Fruit fly (Drosophila melanogaster) whole organism, adult: ENCODE measurements around the gene CG12170.
A peak's percentile ranks its signal among the peaks of the same experiment; 100 is the strongest.

Experiments used
- CG11617 ChIP-seq: fragments of 200-800 bp; sonication (Bioruptor generic); optimal IDR thresholded peaks from 2 replicates; lab custom pipeline; 2017; ENCODE audit warnings: mild to moderate bottlenecking, missing biosample characterization, missing genetic modification reagents, missing genetic modification characterization
- CG12768 ChIP-seq: fragments of 200-800 bp; sonication (Bioruptor generic); optimal IDR thresholded peaks from 2 replicates; lab custom pipeline; 2017; ENCODE audit warnings: missing biosample characterization, missing genetic modification characterization, mild to moderate bottlenecking, moderate library complexity, missing genetic modification reagents
- CG14711 ChIP-seq: fragments of 200-800 bp; sonication (Bioruptor generic); optimal IDR thresholded peaks from 2 replicates; lab custom pipeline; 2018; ENCODE audit warnings: missing biosample characterization, mild to moderate bottlenecking, missing genetic modification characterization, moderate library complexity
- CG1620 ChIP-seq: fragments of 200-800 bp; sonication (Bioruptor generic); optimal IDR thresholded peaks from 2 replicates; lab custom pipeline; 2016; ENCODE audit warnings: missing biosample characterization, missing genetic modification characterization
- CG33017 ChIP-seq: fragments of 200-800 bp; sonication (Bioruptor generic); optimal IDR thresholded peaks from 2 replicates; lab custom pipeline; 2018; ENCODE audit warnings: missing biosample characterization, mild to moderate bottlenecking, missing genetic modification characterization, moderate library complexity
- CG5204 ChIP-seq: fragments of 200-800 bp; sonication (Bioruptor generic); optimal IDR thresholded peaks from 2 replicates; lab custom pipeline; 2016; ENCODE audit warnings: missing biosample characterization, missing genetic modification characterization
- CG7045 ChIP-seq: fragments of 200-800 bp; sonication (Bioruptor generic); optimal IDR thresholded peaks from 2 replicates; lab custom pipeline; 2017; ENCODE audit warnings: missing biosample characterization, mild to moderate bottlenecking, missing genetic modification characterization
- CG7101 ChIP-seq: fragments of 200-800 bp; sonication (Bioruptor generic); optimal IDR thresholded peaks from 2 replicates; lab custom pipeline; 2018; ENCODE audit warnings: missing biosample characterization, mild to moderate bottlenecking, missing genetic modification characterization, moderate library complexity
- Clk ChIP-seq: fragments of 200-800 bp; sonication (Bioruptor generic); optimal IDR thresholded peaks from 2 replicates; lab custom pipeline; 2017; ENCODE audit warnings: missing biosample characterization, missing genetic modification characterization
- Crg-1 ChIP-seq: fragments of 200-800 bp; sonication (Bioruptor generic); optimal IDR thresholded peaks from 2 replicates; lab custom pipeline; 2016; ENCODE audit warnings: missing biosample characterization, missing genetic modification characterization
- Hr96 ChIP-seq: fragments of 200-800 bp; sonication (Bioruptor generic); optimal IDR thresholded peaks from 2 replicates; lab custom pipeline; 2016; ENCODE audit warnings: missing biosample characterization, missing genetic modification characterization
- Mnt ChIP-seq: fragments of 200-800 bp; sonication (Bioruptor generic); optimal IDR thresholded peaks from 2 replicates; lab custom pipeline; 2016; ENCODE audit warnings: missing biosample characterization, mild to moderate bottlenecking, missing genetic modification characterization
- bab1 ChIP-seq: fragments of 200-800 bp; sonication (Bioruptor generic); optimal IDR thresholded peaks from 3 replicates; lab custom pipeline; 2019; ENCODE audit warnings: missing biosample characterization, mild to moderate bottlenecking, missing genetic modification characterization, moderate library complexity
- cic ChIP-seq: fragments of 200-800 bp; sonication (Bioruptor generic); optimal IDR thresholded peaks from 2 replicates; lab custom pipeline; 2017; ENCODE audit warnings: missing biosample characterization, mild to moderate bottlenecking, missing genetic modification characterization, moderate library complexity
- cnc ChIP-seq, 2 experiments: fragments of >200 bp; optimal IDR thresholded peaks; 2 replicates each; lab custom pipeline; 2017
- kay ChIP-seq: fragments of 200-800 bp; sonication (Bioruptor generic); peaks from one replicate; lab custom pipeline; 2016; ENCODE audit warnings: missing biosample characterization, missing genetic modification characterization, borderline replicate concordance
- ovo ChIP-seq: fragments of 200-800 bp; sonication (Bioruptor generic); optimal IDR thresholded peaks from 2 replicates; lab custom pipeline; 2016; ENCODE audit warnings: missing biosample characterization, missing genetic modification characterization
- pad ChIP-seq: fragments of 200-800 bp; sonication (Bioruptor generic); optimal IDR thresholded peaks from 3 replicates; lab custom pipeline; 2017; ENCODE audit warnings: missing biosample characterization, missing genetic modification characterization, mild to moderate bottlenecking, moderate library complexity, missing genetic modification reagents
- tj ChIP-seq: fragments of 200-800 bp; sonication (Bioruptor generic); optimal IDR thresholded peaks from 3 replicates; lab custom pipeline; 2017; ENCODE audit warnings: missing biosample characterization, mild to moderate bottlenecking, missing genetic modification characterization, moderate library complexity
- toe ChIP-seq: fragments of 200-800 bp; sonication (Bioruptor generic); optimal IDR thresholded peaks from 2 replicates; lab custom pipeline; 2016; ENCODE audit warnings: missing biosample characterization, missing genetic modification characterization

CG12170 gene

DNA sequence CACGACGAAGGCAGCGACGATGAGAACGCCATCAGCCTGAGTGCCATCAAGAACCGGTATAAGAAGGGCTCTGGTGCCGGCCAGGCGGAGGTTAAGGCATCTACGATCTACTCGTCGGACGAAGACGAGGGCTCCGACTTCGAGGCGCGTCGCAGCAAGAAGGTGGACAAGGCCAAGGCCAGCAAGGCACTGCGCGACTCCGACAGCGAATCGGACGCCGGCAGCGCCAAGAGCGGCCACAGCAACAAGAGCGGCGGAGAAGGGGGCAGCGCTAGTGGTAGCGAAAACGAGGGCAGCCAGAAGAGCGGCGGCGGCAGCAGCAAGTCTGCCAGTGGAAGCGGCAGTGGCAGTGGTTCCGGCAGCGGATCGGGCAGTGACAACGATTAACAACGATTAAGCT lies 21.6 kb upstream of the CG12170 start:
- TF ChIP-seq ovo (GFP tag; lab: Kevin White, UChicago) (no peak), CG7101 (no peak)

DNA sequence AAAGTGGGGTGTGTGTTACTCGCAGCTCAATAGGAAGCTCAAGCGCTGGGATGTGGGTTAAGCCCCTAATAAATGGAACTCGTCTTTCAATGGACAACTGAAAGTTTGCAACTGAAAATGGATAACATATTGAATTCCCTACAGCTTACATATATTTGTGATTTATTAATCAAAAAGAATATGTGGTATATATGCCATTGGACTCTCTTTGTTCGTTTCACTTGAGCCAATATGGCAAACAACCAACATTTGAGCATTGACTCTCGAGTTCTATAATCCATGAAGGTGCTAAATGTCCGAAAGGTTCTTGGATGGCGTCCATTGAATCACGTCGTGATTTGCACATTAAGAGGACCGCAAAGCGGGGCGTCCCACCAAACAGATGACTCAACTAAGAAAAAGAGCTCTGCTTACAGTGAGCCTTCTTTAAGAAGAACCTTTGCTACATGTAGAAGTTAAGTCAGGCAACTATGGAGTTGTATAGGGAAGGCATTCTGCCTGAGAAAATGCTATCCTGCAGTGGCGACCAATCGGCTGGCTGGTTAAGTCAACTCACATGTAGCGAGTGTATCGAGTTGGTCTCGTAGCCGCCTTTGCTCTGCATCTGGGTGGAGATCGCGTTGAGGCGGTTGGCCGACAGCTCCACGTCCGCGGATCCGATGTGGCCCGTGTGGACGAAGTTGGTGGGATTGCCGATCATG lies 19.0 kb upstream of the CG12170 start:
- TF ChIP-seq kay (GFP tag; lab: Kevin White, UChicago) = no peak
- no peak for TF ChIP-seq bab1
- TF ChIP-seq Hr96 (GFP tag; lab: Kevin White, UChicago) = no peak
- TF ChIP-seq CG7101 = no peak
- TF ChIP-seq tj (GFP tag; lab: Kevin White, UChicago) = no peak

DNA sequence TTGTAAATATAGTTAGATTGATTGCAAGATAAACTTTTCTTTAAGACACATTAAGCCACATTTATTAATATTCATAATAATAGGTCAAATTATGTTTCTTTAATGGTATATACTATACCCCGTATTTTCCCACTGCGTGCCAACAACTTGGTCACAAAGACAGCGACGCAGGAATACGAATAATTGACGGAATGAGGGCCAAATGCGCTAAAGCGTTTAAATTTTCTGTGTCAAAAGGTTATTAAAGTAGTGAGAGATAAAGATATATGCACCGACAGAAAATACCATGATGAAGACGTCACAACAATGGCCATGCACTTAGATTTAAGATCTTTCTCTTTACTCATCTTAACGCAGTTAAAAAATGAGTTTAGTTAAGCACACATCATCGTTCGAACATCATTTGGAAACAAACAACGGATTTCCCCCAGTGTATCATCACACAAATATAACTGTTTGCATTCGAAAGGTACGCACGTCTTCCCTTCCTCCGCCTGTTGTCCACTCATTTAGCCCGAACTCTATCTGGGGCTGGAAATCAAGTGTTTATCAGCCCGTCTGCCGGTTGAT lies 16.6 kb upstream of the CG12170 start:
- no peak for TF ChIP-seq cic (GFP tag; lab: Kevin White, UChicago)
- TF ChIP-seq CG11617 = peak; percentile 5

DNA sequence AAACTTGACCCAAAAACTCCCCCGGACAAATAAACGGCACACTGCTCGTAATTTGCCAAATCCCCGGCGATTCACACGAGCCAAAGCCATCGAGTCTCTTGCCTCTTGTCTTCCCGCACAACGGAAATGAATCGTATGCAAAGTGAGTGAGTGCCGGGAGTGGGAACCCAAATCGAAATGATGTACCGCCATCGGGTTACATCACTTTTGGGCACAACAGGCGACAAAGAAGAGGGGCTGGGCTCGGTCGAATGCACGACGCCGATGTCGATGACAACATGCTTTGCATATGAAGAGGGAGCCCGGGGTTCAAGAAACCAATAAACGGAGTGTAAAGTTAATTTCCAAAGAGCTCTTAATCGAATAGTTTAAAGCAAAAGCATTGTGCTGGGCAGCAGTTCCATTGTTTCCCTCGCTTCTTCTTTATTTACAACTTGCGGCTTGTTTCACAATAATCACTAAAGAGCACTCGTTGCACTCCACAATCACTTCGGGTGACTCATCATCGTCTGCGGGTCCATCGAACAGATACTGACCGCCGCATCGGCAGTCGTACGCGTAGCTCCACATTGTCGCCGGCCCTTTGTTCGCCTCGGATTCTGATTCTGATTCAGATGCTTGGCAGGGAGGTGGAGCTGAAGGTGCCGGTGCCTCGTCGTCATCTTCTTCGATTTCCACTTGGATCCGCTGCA lies 15.2 kb upstream of the CG12170 start:
- TF ChIP-seq pad (GFP tag; lab: Kevin White, UChicago) = no peak
- no peak for TF ChIP-seq CG7101
- TF ChIP-seq tj (GFP tag; lab: Kevin White, UChicago) = no peak

DNA sequence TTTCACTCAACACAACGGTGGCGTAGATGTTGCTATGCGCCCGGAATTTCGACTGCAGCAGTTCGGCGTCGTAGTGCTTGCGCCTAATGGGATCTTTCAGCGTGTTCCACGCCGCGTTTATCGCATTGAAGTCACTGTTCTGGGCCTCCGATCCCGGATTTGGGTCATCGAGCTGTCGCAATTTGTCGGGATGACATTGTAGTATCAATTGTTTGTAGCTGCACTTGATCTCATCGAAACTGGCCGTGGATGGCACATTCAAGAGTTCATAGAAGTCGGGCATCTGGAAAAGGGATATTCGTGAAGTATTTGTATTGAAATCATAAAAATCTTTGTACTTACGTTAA lies 14.7 kb upstream of the CG12170 start:
- no peak for TF ChIP-seq CG7101

DNA sequence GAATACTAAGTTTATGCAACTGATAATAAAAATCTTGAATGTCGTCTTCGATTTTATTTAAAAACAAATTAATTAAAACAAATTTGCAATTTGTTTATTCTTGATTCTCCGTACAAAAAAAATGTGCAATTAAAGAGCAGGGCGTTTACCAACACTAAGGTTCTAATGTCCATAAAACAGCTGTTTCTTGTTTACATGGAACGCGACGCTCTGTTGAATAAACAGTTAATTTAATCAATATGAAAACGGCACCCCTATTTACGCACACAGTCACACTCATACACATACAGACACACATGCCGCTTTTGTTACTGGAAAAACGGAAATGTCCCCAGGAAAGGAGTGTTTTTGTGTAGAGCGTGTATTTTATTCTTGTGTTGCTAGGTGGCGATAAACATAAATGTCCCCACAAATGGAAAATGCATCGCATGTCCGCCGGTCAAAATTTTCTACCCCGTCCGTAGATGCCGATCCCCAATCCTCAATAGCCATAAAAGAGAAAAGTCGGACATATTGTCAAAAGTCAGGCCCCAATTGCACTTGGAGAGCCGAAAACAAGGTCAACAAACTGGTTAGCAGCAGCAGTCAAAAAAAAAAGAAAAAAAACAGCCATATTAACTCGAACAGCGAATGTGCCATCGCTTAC lies 13.9 kb upstream of the CG12170 start:
- TF ChIP-seq CG5204 (GFP tag; lab: Kevin White, UChicago) (peak; percentile 83), CG12768 (GFP tag; lab: Kevin White, UChicago) (peak; percentile 96), kay (GFP tag; lab: Kevin White, UChicago) (no peak), CG7101 (peak; percentile 91), Crg-1 (peak; percentile 98), CG14711 (peak; percentile 79), toe (GFP tag; lab: Kevin White, UChicago) (peak; percentile 93), tj (GFP tag; lab: Kevin White, UChicago) (peak; percentile 41), ovo (GFP tag; lab: Kevin White, UChicago) (peak; percentile 99), CG11617 (peak; percentile 87), Hr96 (GFP tag; lab: Kevin White, UChicago) (peak; percentile 87), pad (GFP tag; lab: Kevin White, UChicago) (peak; percentile 96), Mnt (GFP tag; lab: Kevin White, UChicago) (peak; percentile 93), cnc (optimal IDR thresholded peaks at IDR 0.05; lab: Kevin White, UChicago) (no peak), cic (GFP tag; lab: Kevin White, UChicago) (peak; percentile 96), Clk (GFP tag; lab: Kevin White, UChicago) (peak; percentile 85), CG1620 (GFP tag; lab: Kevin White, UChicago) (peak; percentile 95), CG33017 (tag; lab: Kevin White, UChicago) (peak; percentile 81), bab1 (peak; percentile 68), CG7045 (GFP tag; lab: Kevin White, UChicago) (peak; percentile 91)

DNA sequence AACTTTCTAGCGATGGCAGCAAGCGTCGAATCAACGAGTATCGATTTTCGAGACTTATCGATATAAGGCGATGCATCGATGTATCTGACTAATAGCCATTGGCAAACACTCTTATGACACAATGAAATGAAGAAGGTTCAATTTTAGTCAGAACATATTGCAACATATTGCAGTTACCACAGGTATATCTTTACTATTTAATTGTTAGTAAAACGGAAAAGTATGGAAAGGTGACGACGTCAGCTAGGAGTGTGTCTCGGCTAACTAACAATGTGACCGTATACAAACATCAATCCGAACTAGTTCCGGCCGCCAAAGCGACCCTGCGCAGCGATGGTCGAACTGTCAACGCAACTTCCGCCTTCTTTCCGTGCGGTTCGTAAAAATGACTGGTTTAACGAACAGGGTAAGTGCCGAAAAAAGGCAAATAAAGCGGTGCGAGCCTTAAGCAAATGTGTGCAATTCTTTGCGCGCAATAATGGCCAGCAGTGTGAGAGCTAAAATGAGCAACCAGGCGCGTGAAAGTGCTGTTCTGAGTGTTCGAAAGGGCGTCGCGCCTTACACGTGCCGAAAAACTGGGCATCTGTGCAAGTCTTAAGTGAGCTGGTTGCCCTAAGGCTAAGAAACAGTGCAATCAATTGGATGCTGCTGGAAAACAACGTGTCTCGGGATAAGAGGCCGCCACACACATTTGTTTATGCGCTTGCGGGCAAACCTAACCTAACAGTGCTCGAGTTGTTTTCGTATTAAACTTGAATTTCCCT lies 12.7 kb upstream of the CG12170 start, which contains the start of the genes Dph4, Spec2 and RpL13A:
Gene Dph4, minus strand, starts transcription at position 11 of the 764 bp plus-strand sequence.
Gene Spec2, minus strand, starts transcription at position 11 of the 764 bp plus-strand sequence.
Gene RpL13A, plus strand, starts transcription at position 360 of the 764 bp plus-strand sequence.
- TF ChIP-seq kay (GFP tag; lab: Kevin White, UChicago) (no peak), Crg-1 (peak; percentile 98), Hr96 (GFP tag; lab: Kevin White, UChicago) (no peak), Clk (GFP tag; lab: Kevin White, UChicago) (peak; percentile 85), cnc (optimal IDR thresholded peaks at IDR 0.05; lab: Kevin White, UChicago) (no peak), Mnt (GFP tag; lab: Kevin White, UChicago) (peak; percentile 95), CG33017 (tag; lab: Kevin White, UChicago) (peak; percentile 90), ovo (GFP tag; lab: Kevin White, UChicago) (peak; percentile 94), CG1620 (GFP tag; lab: Kevin White, UChicago) (peak; percentile 97), pad (GFP tag; lab: Kevin White, UChicago) (peak; percentile 85), toe (GFP tag; lab: Kevin White, UChicago) (no peak), CG12768 (GFP tag; lab: Kevin White, UChicago) (peak; percentile 95), CG11617 (peak; percentile 98), CG7045 (GFP tag; lab: Kevin White, UChicago) (peak; percentile 94), bab1 (peak; percentile 92), CG7101 (peak; percentile 96), CG14711 (peak; percentile 73), CG5204 (GFP tag; lab: Kevin White, UChicago) (no peak), tj (GFP tag; lab: Kevin White, UChicago) (peak; percentile 88), cic (GFP tag; lab: Kevin White, UChicago) (peak; percentile 72)
